Worm (Caenorhabditis elegans): ENCODE data around the gene D1005.10.

DNA sequence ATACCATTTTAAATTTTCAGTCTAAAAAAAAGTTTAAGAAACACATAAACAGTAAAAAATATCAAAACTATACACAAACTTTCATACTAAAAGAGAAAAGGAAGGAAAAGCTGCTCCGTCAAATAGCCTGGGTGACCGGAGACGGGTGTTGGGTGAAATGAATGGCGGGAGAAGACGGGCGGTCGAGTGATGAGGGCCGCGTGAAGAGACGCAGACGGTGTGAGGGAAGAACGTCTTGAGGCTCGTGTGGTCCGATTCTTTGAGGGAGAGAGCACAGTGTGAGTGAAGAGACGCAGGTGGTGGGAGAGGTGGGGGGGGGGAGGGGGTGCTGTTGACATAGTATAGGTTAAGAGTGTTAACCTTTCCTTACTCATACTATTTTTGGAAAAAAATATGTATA is 43.0 kb upstream of the D1005.10 start:
- TF ChIP-seq dao-5 (tag; optimal IDR thresholded peaks at IDR 0.05) (no peak), him-1 (tag; optimal IDR thresholded peaks at IDR 0.05) (peak; percentile 37)

Measured in whole organism, L4/young adult.